Worm (Caenorhabditis elegans) whole organism, L4/young adult: ENCODE measurements around the gene cpna-2.

Experiments used
- dao-5 ChIP-seq: sonication (generic microtip); optimal IDR thresholded peaks from 2 replicates; lab custom pipeline; 2016; ENCODE audit warnings: missing genotype, missing genetic modification characterization, moderate library complexity, missing compliant biosample characterization
- him-1 ChIP-seq: sonication (generic microtip); optimal IDR thresholded peaks from 2 replicates; lab custom pipeline; 2016; ENCODE audit warnings: missing genotype, missing genetic modification reagents, missing genetic modification characterization, missing compliant biosample characterization

ce11 chrII:7707383-7707782, 17.3 kb upstream of the cpna-2 start, which contains the start of gene luc-7L:
- TF ChIP-seq dao-5 (tag; lab: Kevin White, UChicago), result no peak
- no peak for TF ChIP-seq him-1 (tag; lab: Kevin White, UChicago)
